Worm (Caenorhabditis elegans): ENCODE results near the gene F58G11.4.

Gene F58G11.4

ce11 chrV:13653713-13654393 lies 18.5 kb upstream of the F58G11.4 start, which contains the start of gene lpin-1:
Gene lpin-1, minus strand, starts transcription at chrV:13654129.
- no peak for TF ChIP-seq W03F9.2 (tag; optimal IDR thresholded peaks at IDR 0.05)
- no peak for TF ChIP-seq dao-5 (tag; optimal IDR thresholded peaks at IDR 0.05)
- no peak for TF ChIP-seq him-1 (tag; optimal IDR thresholded peaks at IDR 0.05)

ce11 chrV:13654394-13654792 lies 18.0 kb upstream of the F58G11.4 start:
- no peak for TF ChIP-seq dao-5 (tag; optimal IDR thresholded peaks at IDR 0.05)
- no peak for TF ChIP-seq him-1 (tag; optimal IDR thresholded peaks at IDR 0.05)
- TF ChIP-seq W03F9.2 (tag; optimal IDR thresholded peaks at IDR 0.05): no peak

ce11 chrV:13655202-13655764 lies 17.1 kb upstream of the F58G11.4 start:
- TF ChIP-seq W03F9.2 (tag; optimal IDR thresholded peaks at IDR 0.05) (no peak), him-1 (tag; optimal IDR thresholded peaks at IDR 0.05) (peak; percentile 48)

ce11 chrV:13656346-13657254 lies 15.8 kb upstream of the F58G11.4 start:
- TF ChIP-seq W03F9.2 (tag; optimal IDR thresholded peaks at IDR 0.05): no peak
- TF ChIP-seq dao-5 (tag; optimal IDR thresholded peaks at IDR 0.05): no peak
- TF ChIP-seq him-1 (tag; optimal IDR thresholded peaks at IDR 0.05): no peak

- TF ChIP-seq W03F9.2 (tag; optimal IDR thresholded peaks at IDR 0.05) (peak; percentile 29), dao-5 (tag; optimal IDR thresholded peaks at IDR 0.05) (no peak)
Measured at ce11 chrV:13657291-13657690, 15.1 kb upstream of the F58G11.4 start.

ce11 chrV:13657841-13658338 lies 14.5 kb upstream of the F58G11.4 start:
- TF ChIP-seq dao-5 (tag; optimal IDR thresholded peaks at IDR 0.05): no peak
- TF ChIP-seq W03F9.2 (tag; optimal IDR thresholded peaks at IDR 0.05): no peak
- TF ChIP-seq him-1 (tag; optimal IDR thresholded peaks at IDR 0.05): no peak

ce11 chrV:13658577-13658976 lies 13.8 kb upstream of the F58G11.4 start:
- TF ChIP-seq him-1 (tag; optimal IDR thresholded peaks at IDR 0.05) (no peak), dao-5 (tag; optimal IDR thresholded peaks at IDR 0.05) (no peak), W03F9.2 (tag; optimal IDR thresholded peaks at IDR 0.05) (peak; percentile 28)

ce11 chrV:13659219-13659618 lies 13.2 kb upstream of the F58G11.4 start:
- TF ChIP-seq him-1 (tag; optimal IDR thresholded peaks at IDR 0.05): no peak
- TF ChIP-seq dao-5 (tag; optimal IDR thresholded peaks at IDR 0.05): no peak
- TF ChIP-seq W03F9.2 (tag; optimal IDR thresholded peaks at IDR 0.05): no peak

ce11 chrV:13660115-13660514 lies 12.3 kb upstream of the F58G11.4 start:
- TF ChIP-seq him-1 (tag; optimal IDR thresholded peaks at IDR 0.05): no peak
- TF ChIP-seq dao-5 (tag; optimal IDR thresholded peaks at IDR 0.05): no peak
- TF ChIP-seq W03F9.2 (tag; optimal IDR thresholded peaks at IDR 0.05): peak; percentile 68

- TF ChIP-seq W03F9.2 (tag; optimal IDR thresholded peaks at IDR 0.05) (no peak), dao-5 (tag; optimal IDR thresholded peaks at IDR 0.05) (no peak), him-1 (tag; optimal IDR thresholded peaks at IDR 0.05) (no peak)
Measured at ce11 chrV:13660660-13661325, 11.6 kb upstream of the F58G11.4 start, which contains the start of gene letm-1. Gene letm-1, plus strand, starts transcription at chrV:13661257.

ce11 chrV:13664340-13664916 lies 8.0 kb upstream of the F58G11.4 start:
- TF ChIP-seq him-1 (tag; optimal IDR thresholded peaks at IDR 0.05) (no peak), dao-5 (tag; optimal IDR thresholded peaks at IDR 0.05) (no peak), W03F9.2 (tag; optimal IDR thresholded peaks at IDR 0.05) (no peak)

ce11 chrV:13665089-13665488 lies 7.3 kb upstream of the F58G11.4 start, which contains the start of gene rde-12:
Gene rde-12, plus strand, starts transcription at chrV:13665389.
- TF ChIP-seq dao-5 (tag; optimal IDR thresholded peaks at IDR 0.05): no peak

- TF ChIP-seq W03F9.2 (tag; optimal IDR thresholded peaks at IDR 0.05): no peak
- no peak for TF ChIP-seq him-1 (tag; optimal IDR thresholded peaks at IDR 0.05)
- no peak for TF ChIP-seq dao-5 (tag; optimal IDR thresholded peaks at IDR 0.05)
Measured at ce11 chrV:13666460-13666859, 5.9 kb upstream of the F58G11.4 start.
